Worm (Caenorhabditis elegans) whole organism, L2 larva: ENCODE data around the gene F31E8.5.
A peak's percentile ranks its signal among the peaks of the same experiment; 100 is the strongest.

Source experiments
- ZK546.5 ChIP-seq: sonication (generic microtip); optimal IDR thresholded peaks from 2 replicates; lab custom pipeline; 2017; ENCODE audit warnings: missing biosample characterization, missing genetic modification characterization
- ama-1 ChIP-seq: fragments of 150-350 bp; optimal IDR thresholded peaks from 2 replicates; lab custom pipeline; 2018; ENCODE audit warnings: inconsistent platforms
- blmp-1 ChIP-seq: sonication (generic microtip); optimal IDR thresholded peaks from 2 replicates; lab custom pipeline; 2017; ENCODE audit warnings: missing genetic modification characterization, mild to moderate bottlenecking, missing compliant biosample characterization, antibody characterized with exemption, moderate library complexity; ENCODE audit not compliant: insufficient read depth
- ceh-82 ChIP-seq: fragments of 150-350 bp; optimal IDR thresholded peaks from 2 replicates; lab custom pipeline; 2014; ENCODE audit warnings: missing biosample characterization, missing genetic modification characterization
- crh-2 ChIP-seq: sonication (generic microtip); optimal IDR thresholded peaks from 2 replicates; lab custom pipeline; 2017; ENCODE audit warnings: missing biosample characterization, missing genetic modification characterization
- elt-1 ChIP-seq: fragments of 150-350 bp; optimal IDR thresholded peaks from 2 replicates; lab custom pipeline; 2014; ENCODE audit warnings: missing biosample characterization, missing genetic modification characterization
- elt-3 ChIP-seq: sonication (generic microtip); optimal IDR thresholded peaks from 2 replicates; lab custom pipeline; 2017; ENCODE audit warnings: missing biosample characterization, missing genetic modification characterization
- gmeb-1 ChIP-seq: fragments of 150-350 bp; optimal IDR thresholded peaks from 2 replicates; lab custom pipeline; 2014; ENCODE audit warnings: missing biosample characterization, missing genetic modification characterization
- lin-39 ChIP-seq: fragments of 150-350 bp; optimal IDR thresholded peaks from 2 replicates; lab custom pipeline; 2014; ENCODE audit warnings: missing biosample characterization, missing genetic modification reagents, missing genetic modification characterization
- mbf-1 ChIP-seq: sonication (generic microtip); optimal IDR thresholded peaks from 2 replicates; lab custom pipeline; 2017; ENCODE audit warnings: missing biosample characterization, missing genetic modification characterization
- nhr-237 ChIP-seq: fragments of 150-350 bp; optimal IDR thresholded peaks from 2 replicates; lab custom pipeline; 2014; ENCODE audit warnings: missing biosample characterization, missing genetic modification characterization
- unc-39 ChIP-seq: fragments of 150-350 bp; optimal IDR thresholded peaks from 2 replicates; lab custom pipeline; 2014; ENCODE audit warnings: missing biosample characterization, missing genetic modification characterization
- unc-55 ChIP-seq: fragments of 150-350 bp; sonication (generic microtip); optimal IDR thresholded peaks from 3 replicates; lab custom pipeline; 2014; ENCODE audit warnings: missing biosample characterization, missing genetic modification reagents, missing genetic modification characterization
- ztf-11 ChIP-seq: sonication (generic microtip); optimal IDR thresholded peaks from 2 replicates; lab custom pipeline; 2017; ENCODE audit warnings: missing biosample characterization, missing genetic modification characterization

- TF ChIP-seq mbf-1 (tag; lab: Kevin White, UChicago): no peak
- TF ChIP-seq elt-1 (tag; lab: Kevin White, UChicago): peak; percentile 88
- peak; percentile 37 for TF ChIP-seq unc-55
- no peak for TF ChIP-seq unc-39
- peak; percentile 47 for TF ChIP-seq gmeb-1
- TF ChIP-seq ceh-82 (tag; lab: Kevin White, UChicago): no peak
- TF ChIP-seq ZK546.5 (tag; lab: Kevin White, UChicago): no peak
- no peak for TF ChIP-seq ama-1 (lab: Kevin White, UChicago)
- no peak for TF ChIP-seq elt-3 (tag; lab: Kevin White, UChicago)
- TF ChIP-seq ztf-11 (tag; lab: Kevin White, UChicago): no peak
- TF ChIP-seq blmp-1 (tag; lab: Kevin White, UChicago): peak; percentile 81
- TF ChIP-seq crh-2: peak; percentile 86
- TF ChIP-seq lin-39: no peak
- TF ChIP-seq nhr-237 (tag; lab: Kevin White, UChicago): no peak
Observed at ce11 chrII:6822347-6822746, 15.3 kb upstream of the F31E8.5 start.
